Worm (Caenorhabditis elegans): ENCODE measurements around the gene jmjd-5.

Gene jmjd-5

ce11 chrV:11121247-11121646 lies 6.0 kb upstream of the jmjd-5 start (continued):
- TF ChIP-seq Y48G9A.11 (GFP tag; IDR thresholded peaks at IDR 0.05): no peak
- no peak for TF ChIP-seq gei-8 (GFP tag; optimal IDR thresholded peaks at IDR 0.05)
- TF ChIP-seq daf-16 (GFP tag; optimal IDR thresholded peaks at IDR 0.05): peak in 1 of 2 experiments; percentile 51
- no peak for TF ChIP-seq daf-16 (tag; optimal IDR thresholded peaks at IDR 0.05)
- no peak for TF ChIP-seq cey-2 (tag; optimal IDR thresholded peaks at IDR 0.05; ENCODE audit: borderline replicate concordance, insufficient read depth)
- TF ChIP-seq ctbp-1 (GFP tag; IDR thresholded peaks at IDR 0.05): no peak
- TF ChIP-seq hlh-11 (tag; optimal IDR thresholded peaks at IDR 0.05): peak; percentile 49
- TF ChIP-seq dmd-6 (GFP tag; IDR thresholded peaks at IDR 0.05): peak; percentile 21; the same call in 1 of the 2 replicates
- TF ChIP-seq daf-19 (GFP tag; conservative IDR thresholded peaks at IDR 0.05): no peak
- no peak for TF ChIP-seq zip-11 (GFP tag; IDR thresholded peaks at IDR 0.05)
- no peak for TF ChIP-seq hif-1 (tag; optimal IDR thresholded peaks at IDR 0.05)
- no peak for TF ChIP-seq tra-1 (GFP tag; IDR thresholded peaks at IDR 0.05)
- peak; percentile 38 for TF ChIP-seq nhr-6 (tag; optimal IDR thresholded peaks at IDR 0.05)
- TF ChIP-seq saeg-2 (GFP tag; IDR thresholded peaks at IDR 0.05): no peak
- TF ChIP-seq pha-4 (GFP tag; IDR thresholded peaks at IDR 0.05): no peak
- no peak for TF ChIP-seq pha-4 (tag; optimal IDR thresholded peaks at IDR 0.05)
- no peak for TF ChIP-seq spr-1 (tag; optimal IDR thresholded peaks at IDR 0.05)
- no peak for TF ChIP-seq unc-62 (GFP tag; optimal IDR thresholded peaks at IDR 0.05 in 1 of 2)
- no peak for TF ChIP-seq unc-62 (tag; optimal IDR thresholded peaks at IDR 0.05)
- no peak for TF ChIP-seq vab-7 (GFP tag; IDR thresholded peaks at IDR 0.05)
- TF ChIP-seq ces-1 (GFP tag; optimal IDR thresholded peaks at IDR 0.05): no peak
- no peak for TF ChIP-seq F49E8.2 (tag; optimal IDR thresholded peaks at IDR 0.05; ENCODE audit: borderline replicate concordance)
- no peak for TF ChIP-seq tag-97 (GFP tag; IDR thresholded peaks at IDR 0.05)
- no peak for TF ChIP-seq lin-1 (GFP tag; IDR thresholded peaks at IDR 0.05)
- no peak for TF ChIP-seq unc-130 (GFP tag; optimal IDR thresholded peaks at IDR 0.05)
- TF ChIP-seq nhr-111 (GFP tag; optimal IDR thresholded peaks at IDR 0.05): no peak
- 0 out of 2 replicates have a peak, but pooled peaks have one; percentile 14 for TF ChIP-seq hmg-1.1 (GFP tag; IDR thresholded peaks at IDR 0.05)
- TF ChIP-seq D1046.2 (GFP tag; IDR thresholded peaks at IDR 0.05): no peak
- TF ChIP-seq daf-12 (tag; optimal IDR thresholded peaks at IDR 0.05): no peak
- TF ChIP-seq snpc-4 (tag; optimal IDR thresholded peaks at IDR 0.05): no peak
- TF ChIP-seq zag-1 (tag; optimal IDR thresholded peaks at IDR 0.05): no peak
- no peak for TF ChIP-seq rbr-2 (tag; optimal IDR thresholded peaks at IDR 0.05)
- TF ChIP-seq daf-8 (GFP tag; IDR thresholded peaks at IDR 0.05): no peak
- TF ChIP-seq T26A8.4 (GFP tag; IDR thresholded peaks at IDR 0.05): no peak
- TF ChIP-seq ztf-11 (tag; optimal IDR thresholded peaks at IDR 0.05): no peak
- TF ChIP-seq Y5F2A.4 (GFP tag; optimal IDR thresholded peaks at IDR 0.05): no peak
- no peak for TF ChIP-seq skn-1 (tag; optimal IDR thresholded peaks at IDR 0.05)
- TF ChIP-seq ama-1 (optimal IDR thresholded peaks at IDR 0.05): peak; percentile 17
- no peak for TF ChIP-seq php-3 (GFP tag; IDR thresholded peaks at IDR 0.05)
- peak; percentile 21 for TF ChIP-seq nhr-11 (tag; optimal IDR thresholded peaks at IDR 0.05)
- peak; percentile 88 for TF ChIP-seq mxl-3 (GFP tag; optimal IDR thresholded peaks at IDR 0.05)
- TF ChIP-seq T20F7.1 (GFP tag; optimal IDR thresholded peaks at IDR 0.05): no peak
- TF ChIP-seq dmd-8 (GFP tag; IDR thresholded peaks at IDR 0.05): no peak
- TF ChIP-seq lin-38 (GFP tag; IDR thresholded peaks at IDR 0.05): 0 out of 2 replicates have a peak, but pooled peaks have one; percentile 7
- no peak for TF ChIP-seq nhr-42 (GFP tag; IDR thresholded peaks at IDR 0.05)
- peak; percentile 56 to 90 for TF ChIP-seq mdl-1 (tag; optimal IDR thresholded peaks at IDR 0.05)
- TF ChIP-seq lin-29 (GFP tag; IDR thresholded peaks at IDR 0.05): no peak
- no peak for TF ChIP-seq fkh-10 (GFP tag; optimal IDR thresholded peaks at IDR 0.05)
- no peak for TF ChIP-seq nhr-102 (tag; optimal IDR thresholded peaks at IDR 0.05)
- no peak for TF ChIP-seq ceh-82 (tag; optimal IDR thresholded peaks at IDR 0.05)
- TF ChIP-seq zfp-2 (tag; optimal IDR thresholded peaks at IDR 0.05): no peak
- no peak for TF ChIP-seq lin-39 (tag; optimal IDR thresholded peaks at IDR 0.05)
- TF ChIP-seq egl-27 (tag; optimal IDR thresholded peaks at IDR 0.05): no peak
